Fruit fly (Drosophila melanogaster) whole organism, adult: ENCODE data around the gene dpr10.

Experiments
- CG12768 ChIP-seq: fragments of 200-800 bp; sonication (Bioruptor generic); optimal IDR thresholded peaks from 2 replicates; lab custom pipeline; 2017; ENCODE audit warnings: missing biosample characterization, missing genetic modification characterization, mild to moderate bottlenecking, moderate library complexity, missing genetic modification reagents
- CG14711 ChIP-seq: fragments of 200-800 bp; sonication (Bioruptor generic); optimal IDR thresholded peaks from 2 replicates; lab custom pipeline; 2018; ENCODE audit warnings: missing biosample characterization, mild to moderate bottlenecking, missing genetic modification characterization, moderate library complexity
- Hr96 ChIP-seq: fragments of 200-800 bp; sonication (Bioruptor generic); optimal IDR thresholded peaks from 2 replicates; lab custom pipeline; 2016; ENCODE audit warnings: missing biosample characterization, missing genetic modification characterization
- cic ChIP-seq: fragments of 200-800 bp; sonication (Bioruptor generic); optimal IDR thresholded peaks from 2 replicates; lab custom pipeline; 2017; ENCODE audit warnings: missing biosample characterization, mild to moderate bottlenecking, missing genetic modification characterization, moderate library complexity

DNA sequence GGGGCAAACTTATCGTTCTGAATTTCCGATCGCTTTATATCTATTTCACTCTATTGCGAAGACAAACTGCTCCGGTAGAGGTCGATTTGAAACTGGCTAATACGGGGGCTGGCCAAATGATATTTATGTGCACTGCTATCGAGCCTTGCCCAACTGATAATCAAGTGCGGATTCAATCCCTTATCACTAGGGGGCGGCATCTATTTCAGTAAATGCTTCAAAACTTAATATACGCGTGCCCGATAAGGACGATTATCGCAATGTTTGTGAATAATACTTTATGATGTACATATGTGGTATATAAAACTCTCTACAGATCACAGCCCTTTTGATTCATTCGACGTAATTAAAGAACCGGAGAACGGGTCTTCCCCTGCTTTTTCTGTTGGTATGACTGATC is 87.9 kb downstream of the dpr10 start, which contains the start of gene Srg2:
- TF ChIP-seq CG14711 (tag; lab: Kevin White, UChicago) (no peak), Hr96 (no peak), cic (GFP tag; lab: Kevin White, UChicago) (no peak), CG12768 (GFP tag; lab: Kevin White, UChicago) (no peak)
